Comparison of ENCODE assay signal across 3 fruit fly cellular contexts in the genomic region with DNA sequence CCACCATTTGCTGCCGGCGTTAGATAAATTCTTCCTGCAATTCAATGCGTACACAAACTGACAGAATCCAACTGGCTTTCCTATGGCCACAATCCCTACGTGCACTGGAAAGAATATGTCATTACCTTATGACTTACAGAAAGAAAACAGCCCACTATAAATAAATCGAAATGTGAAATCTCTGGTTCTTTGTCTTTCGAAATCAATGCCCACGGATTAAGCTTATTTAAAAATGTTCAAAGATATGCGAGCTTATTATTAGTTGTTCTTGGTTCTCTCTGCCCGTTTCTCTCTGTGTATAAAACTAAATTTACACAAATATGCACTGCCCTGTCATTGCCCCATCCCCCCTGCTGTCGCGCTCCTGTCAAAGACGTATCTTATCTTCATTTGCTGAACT.
TF ChIP-seq lines count a peak whose summit lies in the region.

No protein-coding gene starts in this region.

- TF ChIP-seq CTCF in whole organism, embryonic (GFP tag; optimal IDR thresholded peaks at IDR 0.05; lab: Kevin White, UChicago): no peak

TF ChIP-seq in whole organism, embryonic, 481 proteins besides CTCF, POLR2A, EP300 and RAD21:
- TF ChIP-seq bsh (GFP tag; optimal IDR thresholded peaks at IDR 0.05; lab: Kevin White, UChicago) (peak in 1 of 2 experiments; percentile 34), bigmax (GFP tag; optimal IDR thresholded peaks at IDR 0.05; lab: Kevin White, UChicago) (no peak), fd3F (GFP tag; optimal IDR thresholded peaks at IDR 0.05; lab: Kevin White, UChicago) (no peak), CG7839 (tag; optimal IDR thresholded peaks at IDR 0.05; lab: Kevin White, UChicago) (peak; percentile 3), CG11504 (tag; optimal IDR thresholded peaks at IDR 0.05; lab: Kevin White, UChicago) (peak; percentile 10), zfh1 (GFP tag; IDR thresholded peaks at IDR 0.05; lab: Robert Waterston, UW) (peak; percentile 27; the same call in 1 of the 3 replicates), phol (tag; optimal IDR thresholded peaks at IDR 0.05; lab: Kevin White, UChicago) (peak; percentile 11), gem (tag; optimal IDR thresholded peaks at IDR 0.05; lab: Kevin White, UChicago) (peak; percentile 12), CG1603 (tag; optimal IDR thresholded peaks at IDR 0.05; lab: Kevin White, UChicago) (peak; percentile 11), chif (GFP tag; optimal IDR thresholded peaks at IDR 0.05; lab: Kevin White, UChicago) (peak in 1 of 2 experiments; percentile 7)

TF ChIP-seq in whole organism, prepupa, 60 proteins besides CTCF, POLR2A, EP300 and RAD21:
- no peak for TF ChIP-seq CG10669 (GFP tag; optimal IDR thresholded peaks at IDR 0.05; lab: Kevin White, UChicago)
- no peak for TF ChIP-seq CG4318 (GFP tag; optimal IDR thresholded peaks at IDR 0.05; lab: Kevin White, UChicago)
- peak; percentile 24 for TF ChIP-seq net (GFP tag; optimal IDR thresholded peaks at IDR 0.05; lab: Kevin White, UChicago)
- TF ChIP-seq CG9139 (GFP tag; optimal IDR thresholded peaks at IDR 0.05; lab: Kevin White, UChicago): no peak
- peak; percentile 15 for TF ChIP-seq CG6276 (GFP tag; optimal IDR thresholded peaks at IDR 0.05; lab: Kevin White, UChicago)
- TF ChIP-seq pdm3 (GFP tag; optimal IDR thresholded peaks at IDR 0.05; lab: Kevin White, UChicago): peak; percentile 23
- TF ChIP-seq Gug (GFP tag; IDR thresholded peaks at IDR 0.05; lab: Robert Waterston, UW): no peak
- peak; percentile 6 for TF ChIP-seq Met (GFP tag; optimal IDR thresholded peaks at IDR 0.05; lab: Kevin White, UChicago)
- TF ChIP-seq CG8319 (GFP tag; optimal IDR thresholded peaks at IDR 0.05; lab: Kevin White, UChicago): no peak
- TF ChIP-seq CG6792 (GFP tag; optimal IDR thresholded peaks at IDR 0.05; lab: Kevin White, UChicago): no peak
- no peak for TF ChIP-seq dac (GFP tag; optimal IDR thresholded peaks at IDR 0.05; lab: Kevin White, UChicago)
- TF ChIP-seq CG11294 (GFP tag; IDR thresholded peaks at IDR 0.05; lab: Robert Waterston, UW): no peak
- TF ChIP-seq achi (GFP tag; optimal IDR thresholded peaks at IDR 0.05; lab: Kevin White, UChicago): peak; percentile 28
- no peak for TF ChIP-seq CG7368 (GFP tag; optimal IDR thresholded peaks at IDR 0.05; lab: Kevin White, UChicago)
- no peak for TF ChIP-seq Eip75B (GFP tag; optimal IDR thresholded peaks at IDR 0.05; lab: Kevin White, UChicago)
- TF ChIP-seq CG32006 (GFP tag; optimal IDR thresholded peaks at IDR 0.05; lab: Kevin White, UChicago): peak; percentile 54
- TF ChIP-seq CG11902 (GFP tag; optimal IDR thresholded peaks at IDR 0.05; lab: Kevin White, UChicago): no peak
- TF ChIP-seq spab (GFP tag; optimal IDR thresholded peaks at IDR 0.05; lab: Kevin White, UChicago): no peak
- no peak for TF ChIP-seq topi (GFP tag; optimal IDR thresholded peaks at IDR 0.05; lab: Kevin White, UChicago)
- no peak for TF ChIP-seq fd85E (GFP tag; optimal IDR thresholded peaks at IDR 0.05; lab: Kevin White, UChicago)
- TF ChIP-seq Sox102F (GFP tag; optimal IDR thresholded peaks at IDR 0.05; lab: Kevin White, UChicago): no peak
- TF ChIP-seq CG3919 (GFP tag; optimal IDR thresholded peaks at IDR 0.05; lab: Kevin White, UChicago): peak; percentile 46
- peak; percentile 38 for TF ChIP-seq Sox14 (GFP tag; optimal IDR thresholded peaks at IDR 0.05; lab: Kevin White, UChicago)
- no peak for TF ChIP-seq CG6808 (GFP tag; optimal IDR thresholded peaks at IDR 0.05; lab: Kevin White, UChicago)
- TF ChIP-seq acj6 (GFP tag; optimal IDR thresholded peaks at IDR 0.05; lab: Kevin White, UChicago): peak; percentile 29
- peak; percentile 62; the same call in 2 of the 3 replicates for TF ChIP-seq CG6163 (GFP tag; IDR thresholded peaks at IDR 0.05; lab: Robert Waterston, UW)
- TF ChIP-seq svp (GFP tag; lab: Kevin White, UChicago): peak; percentile 50
- TF ChIP-seq CG10631 (GFP tag; optimal IDR thresholded peaks at IDR 0.05; lab: Kevin White, UChicago): peak; percentile 44
- TF ChIP-seq OdsH (GFP tag; optimal IDR thresholded peaks at IDR 0.05; lab: Kevin White, UChicago): peak; percentile 51
- peak in 1 of 2 experiments; percentile 59 for TF ChIP-seq salr (GFP tag; optimal IDR thresholded peaks at IDR 0.05; lab: Kevin White, UChicago)
- TF ChIP-seq CG1621 (tag; optimal IDR thresholded peaks at IDR 0.05; lab: Kevin White, UChicago): no peak
- TF ChIP-seq fkh (GFP tag; optimal IDR thresholded peaks at IDR 0.05; lab: Kevin White, UChicago): no peak
- TF ChIP-seq CG15336 (GFP tag; IDR thresholded peaks at IDR 0.05; lab: Robert Waterston, UW): peak; percentile 44; the same call in 1 of the 2 replicates
- peak; percentile 42; the same call in 1 of the 3 replicates for TF ChIP-seq CG8119 (GFP tag; IDR thresholded peaks at IDR 0.05; lab: Robert Waterston, UW)
- TF ChIP-seq Eip78C (GFP tag; lab: Kevin White, UChicago): peak; percentile 81
- TF ChIP-seq eg (GFP tag; IDR thresholded peaks at IDR 0.05; lab: Robert Waterston, UW): no peak
- TF ChIP-seq Lpt (GFP tag; optimal IDR thresholded peaks at IDR 0.05; lab: Kevin White, UChicago): peak; percentile 16
TF ChIP-seq in whole organism, prepupa: peak in this region for 18.

TF ChIP-seq in whole organism, pupa, 21 proteins besides CTCF, POLR2A, EP300 and RAD21:
- 0 out of 3 replicates have a peak, but pooled peaks have one; percentile 42 for TF ChIP-seq CG4496 (GFP tag; IDR thresholded peaks at IDR 0.05; lab: Robert Waterston, UW)
- TF ChIP-seq CG9948 (tag; optimal IDR thresholded peaks at IDR 0.05; lab: Kevin White, UChicago): peak; percentile 34
- no peak for TF ChIP-seq gl (tag; optimal IDR thresholded peaks at IDR 0.05; lab: Kevin White, UChicago)
- TF ChIP-seq D1 (tag; optimal IDR thresholded peaks at IDR 0.05; lab: Kevin White, UChicago): no peak
- TF ChIP-seq fd96Ca (GFP tag; IDR thresholded peaks at IDR 0.05; lab: Robert Waterston, UW): 0 out of 3 replicates have a peak, but pooled peaks have one; percentile 35
- TF ChIP-seq CG8301 (tag; optimal IDR thresholded peaks at IDR 0.05; lab: Kevin White, UChicago): peak; percentile 69
- TF ChIP-seq CG10348 (GFP tag; IDR thresholded peaks at IDR 0.05; lab: Robert Waterston, UW): no peak
- TF ChIP-seq CG14655 (GFP tag; optimal IDR thresholded peaks at IDR 0.05; lab: Kevin White, UChicago): peak; percentile 80
- peak; percentile 8 for TF ChIP-seq CG8159 (tag; optimal IDR thresholded peaks at IDR 0.05; lab: Kevin White, UChicago)
- TF ChIP-seq Pif1B (GFP tag; optimal IDR thresholded peaks at IDR 0.05; lab: Kevin White, UChicago): peak; percentile 31
- TF ChIP-seq Pif1A (GFP tag; optimal IDR thresholded peaks at IDR 0.05; lab: Kevin White, UChicago): peak; percentile 22
- TF ChIP-seq CG32121 (GFP tag; IDR thresholded peaks at IDR 0.05; lab: Robert Waterston, UW): no peak
- no peak for TF ChIP-seq Ets98B (GFP tag; IDR thresholded peaks at IDR 0.05; lab: Robert Waterston, UW)
- TF ChIP-seq Snoo (tag; optimal IDR thresholded peaks at IDR 0.05; lab: Kevin White, UChicago): no peak
- no peak for TF ChIP-seq CG15710 (tag; optimal IDR thresholded peaks at IDR 0.05; lab: Kevin White, UChicago)
TF ChIP-seq in whole organism, pupa: peak in this region for 8.
